Worm (Caenorhabditis elegans): ENCODE results near the gene Y49E10.29.

DNA sequence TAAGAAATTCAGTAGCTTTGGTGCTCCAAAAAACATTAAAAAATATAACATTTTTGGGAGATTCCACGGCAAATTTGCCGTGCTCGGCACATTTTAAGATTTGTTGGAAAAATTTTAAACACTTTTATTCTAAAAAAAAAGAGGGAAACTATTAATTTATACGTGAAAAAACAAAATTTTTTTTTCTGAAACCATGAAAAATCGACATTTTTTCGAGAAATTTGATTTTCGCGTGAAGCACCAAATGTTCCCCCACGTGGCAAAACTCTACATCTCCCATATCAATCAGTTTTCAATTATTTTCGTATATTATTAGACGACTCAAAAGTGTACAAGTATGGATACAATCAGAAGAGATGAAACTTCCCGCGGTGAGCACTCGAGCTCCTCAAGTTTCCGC, 32.8 kb upstream of the Y49E10.29 start, which contains the start of gene fbxa-218:
- TF ChIP-seq rnt-1 (tag; optimal IDR thresholded peaks at IDR 0.05) (no peak), ama-1 (optimal IDR thresholded peaks at IDR 0.05) (no peak), ets-5 (GFP tag; IDR thresholded peaks at IDR 0.05) (no peak), nhr-11 (tag; optimal IDR thresholded peaks at IDR 0.05) (no peak), dpl-1 (GFP tag; optimal IDR thresholded peaks at IDR 0.05) (no peak), lin-39 (tag; optimal IDR thresholded peaks at IDR 0.05) (no peak), sptf-1 (tag; optimal IDR thresholded peaks at IDR 0.05) (no peak), lin-15B (tag; optimal IDR thresholded peaks at IDR 0.05) (no peak), nhr-76 (tag; optimal IDR thresholded peaks at IDR 0.05) (no peak), pqm-1 (tag; optimal IDR thresholded peaks at IDR 0.05) (no peak), zag-1 (tag; optimal IDR thresholded peaks at IDR 0.05) (no peak), ces-1 (GFP tag; optimal IDR thresholded peaks at IDR 0.05) (no peak)

Data from whole organism, L1 larva.